Fruit fly (Drosophila melanogaster) whole organism, embryonic: ENCODE results near the gene Ctr1A.

Experiments used
- Atf6 ChIP-seq: fragments of 200-800 bp; sonication (Bioruptor generic); IDR thresholded peaks from 2 replicates; pipeline ENCODE4 v1.3.6; 2022; ENCODE audit warnings: missing biosample characterization, missing genetic modification characterization
- CG10366 ChIP-seq: fragments of 200-800 bp; sonication (Bioruptor generic); IDR thresholded peaks from 2 replicates; pipeline ENCODE4 v1.3.6; 2022; ENCODE audit warnings: missing biosample characterization, missing genetic modification characterization
- CG10979 ChIP-seq: fragments of 200-800 bp; sonication (Bioruptor generic); optimal IDR thresholded peaks from 2 replicates; lab custom pipeline; 2018; ENCODE audit warnings: missing biosample characterization, mild to moderate bottlenecking, missing genetic modification characterization, moderate library complexity
- CG12219 ChIP-seq: fragments of 200-800 bp; sonication (Bioruptor generic); optimal IDR thresholded peaks from 3 replicates; lab custom pipeline; 2018; ENCODE audit warnings: missing biosample characterization, mild to moderate bottlenecking, missing genetic modification characterization
- CG12769 ChIP-seq: fragments of 200-800 bp; sonication (Bioruptor generic); optimal IDR thresholded peaks from 2 replicates; lab custom pipeline; 2019; ENCODE audit warnings: missing biosample characterization, mild to moderate bottlenecking, missing genetic modification characterization, moderate library complexity
- CG13296 ChIP-seq: fragments of 200-800 bp; sonication (Bioruptor generic); optimal IDR thresholded peaks from 3 replicates; lab custom pipeline; 2018; ENCODE audit warnings: missing biosample characterization, mild to moderate bottlenecking, missing genetic modification characterization
- CG14860 ChIP-seq: fragments of 200-800 bp; sonication (Bioruptor generic); IDR thresholded peaks from 3 replicates; pipeline ENCODE4 v1.3.6; 2022; ENCODE audit warnings: missing biosample characterization, missing genetic modification characterization; ENCODE audit not compliant: partially characterized antibody
- CG15073 ChIP-seq: fragments of 200-800 bp; sonication (Bioruptor generic); optimal IDR thresholded peaks from 2 replicates; lab custom pipeline; 2016; ENCODE audit warnings: missing biosample characterization, missing genetic modification characterization
- CG15514 ChIP-seq: fragments of 200-800 bp; sonication (Bioruptor generic); optimal IDR thresholded peaks from 3 replicates; lab custom pipeline; 2017; ENCODE audit warnings: missing biosample characterization, missing genetic modification characterization, mild to moderate bottlenecking, moderate library complexity, missing genetic modification reagents
- CG15696 ChIP-seq: fragments of 200-800 bp; sonication (Bioruptor generic); optimal IDR thresholded peaks from 2 replicates; lab custom pipeline; 2019; ENCODE audit warnings: missing biosample characterization, mild to moderate bottlenecking, missing genetic modification characterization, moderate library complexity
- CG16779 ChIP-seq: fragments of 200-800 bp; sonication (Bioruptor generic); IDR thresholded peaks from 2 replicates; pipeline ENCODE4 v1.3.6; 2022; ENCODE audit warnings: missing biosample characterization, missing genetic modification characterization
- CG2116 ChIP-seq: fragments of 200-800 bp; sonication (Bioruptor generic); optimal IDR thresholded peaks from 3 replicates; lab custom pipeline; 2018; ENCODE audit warnings: missing biosample characterization, mild to moderate bottlenecking, missing genetic modification characterization
- CG2202 ChIP-seq: fragments of 200-800 bp; sonication (Bioruptor generic); optimal IDR thresholded peaks from 2 replicates; lab custom pipeline; 2018; ENCODE audit warnings: missing biosample characterization, mild to moderate bottlenecking, missing genetic modification characterization
- CG2875 ChIP-seq: fragments of 200-800 bp; sonication (Bioruptor generic); optimal IDR thresholded peaks from 2 replicates; lab custom pipeline; 2017; ENCODE audit warnings: missing biosample characterization, mild to moderate bottlenecking, missing genetic modification characterization, missing genetic modification reagents
- CG30403 ChIP-seq: fragments of 200-800 bp; sonication (Bioruptor generic); optimal IDR thresholded peaks from 3 replicates; lab custom pipeline; 2016; ENCODE audit warnings: missing biosample characterization, missing genetic modification characterization
- CG34376 ChIP-seq: fragments of 200-800 bp; sonication (Bioruptor generic); optimal IDR thresholded peaks from 2 replicates; lab custom pipeline; 2018; ENCODE audit warnings: missing biosample characterization, mild to moderate bottlenecking, missing genetic modification characterization
- CG43689 ChIP-seq: fragments of 200-800 bp; sonication (Bioruptor generic); IDR thresholded peaks from 2 replicates; pipeline ENCODE4 v1.3.6; 2022; ENCODE audit warnings: missing biosample characterization, missing genetic modification characterization
- CG4404 ChIP-seq: fragments of 200-800 bp; sonication (Bioruptor generic); IDR thresholded peaks from 2 replicates; pipeline ENCODE4 v1.3.6; 2022; ENCODE audit warnings: missing biosample characterization, missing genetic modification characterization
- CG7987 ChIP-seq: fragments of 200-800 bp; sonication (Bioruptor generic); optimal IDR thresholded peaks from 2 replicates; lab custom pipeline; 2018; ENCODE audit warnings: missing biosample characterization, mild to moderate bottlenecking, missing genetic modification characterization, moderate library complexity
- CG8924 ChIP-seq: fragments of 200-800 bp; optimal IDR thresholded peaks from 3 replicates; lab custom pipeline; 2019; ENCODE audit warnings: missing biosample characterization, mild to moderate bottlenecking, missing genetic modification characterization, moderate library complexity
- CG8944 ChIP-seq: fragments of 200-800 bp; sonication (Bioruptor generic); optimal IDR thresholded peaks from 3 replicates; lab custom pipeline; 2016; ENCODE audit warnings: missing biosample characterization, missing genetic modification characterization
- CG9727 ChIP-seq: fragments of 200-800 bp; sonication (Bioruptor generic); optimal IDR thresholded peaks from 3 replicates; lab custom pipeline; 2017; ENCODE audit warnings: missing biosample characterization, mild to moderate bottlenecking, missing genetic modification characterization
- CG9817 ChIP-seq: fragments of 200-800 bp; sonication (Bioruptor generic); optimal IDR thresholded peaks from 2 replicates; lab custom pipeline; 2018; ENCODE audit warnings: missing biosample characterization, mild to moderate bottlenecking, missing genetic modification characterization, moderate library complexity
- CG9932 ChIP-seq: fragments of 200-800 bp; sonication (Bioruptor generic); IDR thresholded peaks from 2 replicates; pipeline ENCODE4 v1.3.6; 2022; ENCODE audit warnings: missing biosample characterization, missing genetic modification characterization
- CoRest ChIP-seq: fragments of 200-800 bp; sonication (Bioruptor generic); optimal IDR thresholded peaks from 3 replicates; lab custom pipeline; 2018; ENCODE audit warnings: missing biosample characterization, mild to moderate bottlenecking, missing genetic modification characterization, moderate library complexity
- Dip2 ChIP-seq: fragments of 200-800 bp; sonication (Bioruptor generic); IDR thresholded peaks from 2 replicates; pipeline ENCODE4 v1.3.6; 2022; ENCODE audit warnings: missing biosample characterization, missing genetic modification characterization
- Dip3 ChIP-seq: fragments of 200-800 bp; sonication (Bioruptor generic); optimal IDR thresholded peaks from 3 replicates; lab custom pipeline; 2016; ENCODE audit warnings: missing biosample characterization, missing genetic modification characterization
- HHEX ChIP-seq: fragments of 200-800 bp; sonication (Bioruptor generic); optimal IDR thresholded peaks from 3 replicates; lab custom pipeline; 2017; ENCODE audit warnings: missing biosample characterization, mild to moderate bottlenecking, missing genetic modification characterization, missing genetic modification reagents
- HLH54F ChIP-seq: fragments of 200-800 bp; sonication (Bioruptor generic); optimal IDR thresholded peaks from 3 replicates; lab custom pipeline; 2016; ENCODE audit warnings: missing biosample characterization, missing genetic modification characterization
- Mrtf ChIP-seq: fragments of 200-800 bp; sonication (Bioruptor generic); IDR thresholded peaks from 3 replicates; pipeline ENCODE4 v1.3.6; 2022; ENCODE audit warnings: missing biosample characterization, missing genetic modification characterization
- Nf-YA ChIP-seq: fragments of 200-800 bp; sonication (Bioruptor generic); IDR thresholded peaks from 2 replicates; pipeline ENCODE4 v1.3.6; 2022; ENCODE audit warnings: missing biosample characterization, missing genetic modification characterization
- bsh ChIP-seq, 2 experiments: fragments of 200-800 bp; sonication (Bioruptor generic); optimal IDR thresholded peaks; 2 replicates each; lab custom pipeline; 2017 to 2018; ENCODE audit warnings: mild to moderate bottlenecking in 2 of 2, missing biosample characterization in 2 of 2, missing genetic modification characterization in 2 of 2, moderate library complexity in 1 of 2
- cg ChIP-seq: fragments of 200-800 bp; sonication (Bioruptor generic); optimal IDR thresholded peaks from 3 replicates; lab custom pipeline; 2019; ENCODE audit warnings: missing biosample characterization, mild to moderate bottlenecking, missing genetic modification characterization, moderate library complexity
- chm ChIP-seq: fragments of 200-800 bp; sonication (Bioruptor generic); IDR thresholded peaks from 2 replicates; pipeline ENCODE4 v1.3.6; 2022; ENCODE audit warnings: missing biosample characterization, missing genetic modification characterization
- chn ChIP-seq: fragments of 200-800 bp; sonication (Bioruptor generic); optimal IDR thresholded peaks from 2 replicates; lab custom pipeline; 2016; ENCODE audit warnings: missing biosample characterization, missing genetic modification characterization
- da ChIP-seq: fragments of 200-800 bp; sonication (Bioruptor generic); optimal IDR thresholded peaks from 2 replicates; lab custom pipeline; 2016; ENCODE audit warnings: missing biosample characterization, missing genetic modification characterization
- dati ChIP-seq: fragments of 200-800 bp; sonication (Bioruptor generic); IDR thresholded peaks from 2 replicates; pipeline ENCODE4 v1.3.6; 2022; ENCODE audit warnings: missing biosample characterization, missing genetic modification characterization
- dmrt11E ChIP-seq: fragments of 200-800 bp; sonication (Bioruptor generic); optimal IDR thresholded peaks from 3 replicates; lab custom pipeline; 2018; ENCODE audit warnings: missing biosample characterization, mild to moderate bottlenecking, missing genetic modification characterization, moderate library complexity
- emc ChIP-seq: fragments of 200-800 bp; sonication (Bioruptor generic); optimal IDR thresholded peaks from 2 replicates; lab custom pipeline; 2016; ENCODE audit warnings: missing biosample characterization, missing genetic modification characterization
- en ChIP-seq: fragments of 200-800 bp; sonication (Bioruptor generic); optimal IDR thresholded peaks from 2 replicates; lab custom pipeline; 2016; ENCODE audit warnings: missing biosample characterization, missing genetic modification characterization
- fd102C ChIP-seq: fragments of 200-800 bp; sonication (Bioruptor generic); optimal IDR thresholded peaks from 2 replicates; lab custom pipeline; 2018; ENCODE audit warnings: missing biosample characterization, mild to moderate bottlenecking, missing genetic modification characterization, moderate library complexity
- ftz-f1 ChIP-seq: fragments of 200-800 bp; sonication (Bioruptor generic); optimal IDR thresholded peaks from 2 replicates; lab custom pipeline; 2016; ENCODE audit warnings: missing biosample characterization, missing genetic modification characterization
- kay ChIP-seq: fragments of 200-800 bp; sonication (Bioruptor generic); optimal IDR thresholded peaks from 2 replicates; lab custom pipeline; 2016; ENCODE audit warnings: missing biosample characterization, missing genetic modification characterization
- lov ChIP-seq, 2 experiments: fragments of 200-800 bp in 1 of 2; fragments of >200 bp in 1 of 2; sonication (Bioruptor generic) in 1 of 2; IDR thresholded peaks in 1 of 2; optimal IDR thresholded peaks in 1 of 2; 2 replicates in 1 of 2; 3 replicates in 1 of 2; pipeline versions ENCODE4 v1.3.6 to Lab custom; 2017 to 2022; ENCODE audit warnings: missing biosample characterization in 1 of 2, missing genetic modification characterization in 1 of 2
- pho ChIP-seq: fragments of 200-800 bp; sonication (Bioruptor generic); optimal IDR thresholded peaks from 2 replicates; lab custom pipeline; 2016; ENCODE audit warnings: missing biosample characterization, missing genetic modification characterization
- pnt ChIP-seq: fragments of 200-800 bp; sonication (Bioruptor generic); optimal IDR thresholded peaks from 3 replicates; lab custom pipeline; 2016; ENCODE audit warnings: missing biosample characterization, missing genetic modification characterization
- pzg ChIP-seq: fragments of 200-800 bp; sonication (Bioruptor generic); optimal IDR thresholded peaks from 3 replicates; lab custom pipeline; 2018; ENCODE audit warnings: missing biosample characterization, mild to moderate bottlenecking, missing genetic modification characterization, moderate library complexity
- ro ChIP-seq: fragments of 200-800 bp; sonication (Bioruptor generic); IDR thresholded peaks from 2 replicates; pipeline ENCODE4 v1.3.6; 2022; ENCODE audit warnings: missing biosample characterization, missing genetic modification characterization
- run ChIP-seq: fragments of 200-800 bp; sonication (Bioruptor generic); optimal IDR thresholded peaks from 3 replicates; lab custom pipeline; 2018; ENCODE audit warnings: missing biosample characterization, mild to moderate bottlenecking, missing genetic modification characterization
- tio ChIP-seq: fragments of 200-800 bp; sonication (Bioruptor generic); optimal IDR thresholded peaks from 2 replicates; lab custom pipeline; 2017; ENCODE audit warnings: missing biosample characterization, missing genetic modification characterization, inconsistent platforms

The Ctr1A gene

DNA sequence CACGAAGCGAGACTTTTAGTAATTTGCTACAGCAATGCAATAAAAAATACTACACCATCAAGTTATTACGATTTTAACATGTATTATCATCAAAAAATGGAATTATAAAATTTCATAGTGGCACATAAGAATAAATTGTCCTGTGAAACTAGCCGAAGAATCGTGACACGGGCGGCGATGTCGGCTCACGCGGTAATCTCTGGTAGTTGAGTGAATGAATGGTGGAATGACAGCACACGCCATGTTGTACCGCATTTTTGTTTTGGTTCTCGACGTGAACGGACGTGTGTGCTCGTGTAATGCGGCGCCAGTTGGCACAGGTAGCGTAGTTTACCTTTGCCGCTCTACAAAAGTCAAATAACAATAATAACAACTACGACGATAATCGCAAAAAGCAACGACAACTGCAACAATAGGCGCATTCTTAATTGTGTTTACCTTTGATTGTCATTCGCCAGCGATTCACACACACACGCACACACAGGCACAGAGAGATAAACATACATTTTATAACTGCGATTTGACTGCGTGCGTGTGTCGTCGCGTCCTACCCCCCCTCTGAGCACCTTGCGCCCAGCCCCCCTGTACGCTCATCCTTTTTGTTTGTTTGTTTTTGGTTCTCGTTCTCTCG lies 37.9 kb downstream of the Ctr1A start, which contains the start of gene CG14441 (continued):
- peak; percentile 10 for TF ChIP-seq CG15696 (tag; lab: Kevin White, UChicago)
- TF ChIP-seq CG10366, result no peak
- no peak for TF ChIP-seq Nf-YA
- no peak for TF ChIP-seq pnt (GFP tag; lab: Kevin White, UChicago)
- TF ChIP-seq CG15514 (GFP tag; lab: Kevin White, UChicago), result peak; percentile 48
- no peak for TF ChIP-seq ftz-f1 (GFP tag; lab: Kevin White, UChicago)
- peak; percentile 46; the same call in 1 of the 2 replicates for TF ChIP-seq Atf6 (GFP tag; lab: Robert Waterston, UW)
- TF ChIP-seq Dip2 (GFP tag; lab: Robert Waterston, UW), result no peak
- no peak for TF ChIP-seq en (GFP tag; lab: Kevin White, UChicago)
- TF ChIP-seq CG2875 (GFP tag; lab: Kevin White, UChicago), result no peak
- TF ChIP-seq CG15073 (GFP tag; lab: Kevin White, UChicago), result no peak
- no peak; the same call in 1 of the 2 replicates for TF ChIP-seq chm (GFP tag; lab: Robert Waterston, UW)
- no peak for TF ChIP-seq CG2116 (GFP tag; lab: Kevin White, UChicago)
- no peak for TF ChIP-seq CG16779
- peak; percentile 51 for TF ChIP-seq CG12769 (tag; lab: Kevin White, UChicago)
- peak; percentile 17 for TF ChIP-seq dmrt11E (tag; lab: Kevin White, UChicago)
- TF ChIP-seq pzg (GFP tag; lab: Kevin White, UChicago), result peak; percentile 10
- TF ChIP-seq run (tag; lab: Kevin White, UChicago), result no peak
- TF ChIP-seq HHEX, result peak; percentile 56
- peak; percentile 11 for TF ChIP-seq HLH54F
- TF ChIP-seq chn, result no peak
- no peak for TF ChIP-seq CG9817 (tag; lab: Kevin White, UChicago)
- TF ChIP-seq CG34376 (GFP tag; lab: Kevin White, UChicago), result peak; percentile 89
- peak; percentile 1 for TF ChIP-seq kay (GFP tag; lab: Kevin White, UChicago)
- peak; percentile 10 for TF ChIP-seq pho (GFP tag; lab: Kevin White, UChicago)
- TF ChIP-seq bsh (GFP tag; optimal IDR thresholded peaks at IDR 0.05; lab: Kevin White, UChicago), result peak in 1 of 2 experiments; percentile 49
- TF ChIP-seq CG10979, result peak; percentile 42
- TF ChIP-seq CG13296 (GFP tag; lab: Kevin White, UChicago), result peak; percentile 78
- TF ChIP-seq CG4404 (GFP tag; lab: Robert Waterston, UW), result no peak
- TF ChIP-seq cg, result peak; percentile 65
- TF ChIP-seq CoRest (tag; lab: Kevin White, UChicago), result peak; percentile 12
- TF ChIP-seq CG14860 (GFP tag; lab: Robert Waterston, UW), result peak; percentile 97
- TF ChIP-seq CG8944 (GFP tag; lab: Kevin White, UChicago), result no peak
- no peak for TF ChIP-seq Mrtf (GFP tag; lab: Robert Waterston, UW)
- TF ChIP-seq CG9932 (GFP tag; lab: Robert Waterston, UW), result peak; percentile 43
- no peak for TF ChIP-seq tio (GFP tag; lab: Kevin White, UChicago)
- TF ChIP-seq CG12219 (GFP tag; lab: Kevin White, UChicago), result no peak
- TF ChIP-seq CG43689 (GFP tag; lab: Robert Waterston, UW), result no peak
- peak; percentile 29 for TF ChIP-seq CG9727 (GFP tag; lab: Kevin White, UChicago)
- no peak for TF ChIP-seq da (GFP tag; lab: Kevin White, UChicago)
- peak; percentile 13 for TF ChIP-seq CG30403 (GFP tag; lab: Kevin White, UChicago)
- TF ChIP-seq Dip3 (GFP tag; lab: Kevin White, UChicago), result no peak
- TF ChIP-seq dati (GFP tag; lab: Robert Waterston, UW), result no peak
- no peak for TF ChIP-seq ro (GFP tag; lab: Robert Waterston, UW)
- no peak for TF ChIP-seq lov (optimal IDR thresholded peaks at IDR 0.05; lab: Kevin White, UChicago)
- no peak for TF ChIP-seq lov (GFP tag; IDR thresholded peaks at IDR 0.05; lab: Robert Waterston, UW)
- no peak for TF ChIP-seq fd102C (GFP tag; lab: Kevin White, UChicago)
- TF ChIP-seq CG2202 (tag; lab: Kevin White, UChicago), result no peak
- peak; percentile 25 for TF ChIP-seq CG7987 (GFP tag; lab: Kevin White, UChicago)
- TF ChIP-seq CG8924, result peak; percentile 73
- TF ChIP-seq emc, result no peak
